Fruit fly (Drosophila melanogaster) whole organism: ENCODE results near the gene ihog.

Source experiments
- CG8478 ChIP-seq: fragments of >200 bp; optimal IDR thresholded peaks from 2 replicates; lab custom pipeline; 2018; ENCODE audit warnings: inconsistent platforms
- Dll ChIP-seq: fragments of >200 bp; optimal IDR thresholded peaks from 2 replicates; lab custom pipeline; 2017
- EcR ChIP-seq, 2 experiments: fragments of >200 bp; optimal IDR thresholded peaks; 2 replicates each; lab custom pipeline; 2017; ENCODE audit warnings: missing biosample characterization in 2 of 2, missing genetic modification characterization in 2 of 2, missing genetic modification reagents in 2 of 2
- pan ChIP-seq: fragments of >200 bp; optimal IDR thresholded peaks from 2 replicates; lab custom pipeline; 2017
- psq ChIP-seq: fragments of >200 bp; optimal IDR thresholded peaks from 2 replicates; lab custom pipeline; 2017
- usp ChIP-seq: fragments of >200 bp; optimal IDR thresholded peaks from 2 replicates; lab custom pipeline; 2017; ENCODE audit warnings: missing biosample characterization, missing genetic modification characterization, mixed read lengths

Gene ihog

DNA sequence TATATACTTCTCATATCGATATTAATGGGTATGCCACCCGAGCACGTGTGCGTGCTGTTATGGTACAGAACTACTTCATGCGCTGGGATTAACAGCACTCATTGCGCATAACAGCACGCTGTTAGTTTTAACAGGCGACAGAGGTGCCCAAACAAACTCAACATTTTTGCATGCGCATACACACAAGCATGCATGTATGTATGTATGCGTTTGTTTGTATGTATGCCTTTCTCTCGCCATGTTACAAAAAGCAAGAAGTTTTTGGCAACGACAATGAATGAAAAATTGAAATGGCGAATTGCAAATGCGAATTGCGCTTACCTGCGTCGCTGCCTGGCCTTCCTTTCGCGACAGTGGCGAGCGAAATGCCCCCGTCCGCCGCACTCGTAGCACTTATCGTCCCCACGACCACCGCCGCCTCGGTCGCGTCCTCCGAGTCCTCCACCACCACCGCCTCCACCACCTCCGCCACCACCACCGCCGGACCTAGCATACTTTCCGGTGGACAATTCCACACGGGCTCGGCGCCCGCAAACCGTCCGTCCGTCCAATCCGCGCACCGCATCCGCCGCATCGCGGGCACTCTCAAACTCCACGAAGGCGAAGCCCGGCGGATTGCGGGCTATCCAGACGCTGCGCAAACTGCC lies 29.3 kb downstream of the ihog start:
- TF ChIP-seq CG8478 (lab: Kevin White, UChicago) (no peak), EcR (GFP tag; optimal IDR thresholded peaks at IDR 0.05; lab: Kevin White, UChicago) (no peak), psq (no peak), pan (lab: Kevin White, UChicago) (no peak), usp (GFP tag; lab: Kevin White, UChicago) (no peak), Dll (lab: Kevin White, UChicago) (no peak)

DNA sequence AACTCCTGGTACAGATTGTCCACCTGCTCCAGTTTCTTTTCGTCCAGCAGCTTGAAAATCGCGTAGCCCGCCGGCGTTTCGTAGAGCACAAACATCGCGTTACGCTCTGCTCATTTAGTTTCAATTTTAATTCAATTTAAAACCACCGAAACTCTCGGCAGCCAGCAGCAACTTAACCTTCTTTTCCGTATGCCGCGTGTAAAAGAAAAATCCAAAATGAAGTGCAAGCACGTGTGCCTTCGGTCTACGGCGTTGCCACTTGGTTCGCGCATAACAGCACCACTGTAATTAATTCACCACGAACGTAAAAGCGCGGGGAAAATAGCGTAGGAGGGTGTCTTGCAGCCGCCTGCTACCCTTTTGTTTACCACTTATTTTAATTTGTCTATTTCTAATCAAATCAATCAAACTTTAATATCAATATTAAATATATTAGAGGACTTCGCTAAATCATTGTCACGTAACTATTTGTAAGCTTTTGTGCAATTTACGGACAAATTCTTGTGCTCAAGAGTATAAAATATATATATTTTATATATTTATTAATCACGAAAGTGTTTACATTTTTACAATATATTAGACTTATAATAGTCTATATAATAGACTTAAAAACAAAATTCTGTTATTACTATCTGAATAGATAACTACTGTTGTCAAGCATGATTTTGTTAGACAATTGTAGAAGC lies 29.9 kb downstream of the ihog start, which contains the start of gene nop5:
nop5 (minus strand) TSS at position 227 of the 686 bp plus-strand sequence.
- TF ChIP-seq usp (GFP tag; lab: Kevin White, UChicago) (no peak), pan (lab: Kevin White, UChicago) (peak; percentile 97), CG8478 (lab: Kevin White, UChicago) (no peak), psq (no peak)

DNA sequence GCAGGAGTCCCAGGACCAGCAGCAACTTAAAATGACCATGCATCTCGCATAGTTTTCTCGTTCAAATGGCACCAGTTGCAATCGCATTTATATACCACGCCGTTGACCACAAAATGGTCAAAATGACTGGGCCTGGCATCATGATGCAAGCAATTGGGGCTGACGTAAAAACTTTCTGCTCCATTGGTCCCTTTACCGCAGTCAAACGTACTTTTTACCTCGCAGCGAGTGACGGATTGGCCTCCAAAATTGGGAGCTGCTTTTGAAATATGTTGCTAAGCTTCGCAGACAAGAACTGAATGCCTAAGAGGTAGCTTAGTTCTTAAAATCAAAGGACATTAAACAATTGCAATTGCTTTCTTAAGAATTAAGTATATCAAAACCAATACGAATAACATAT lies 32.3 kb downstream of the ihog start, which contains the start of gene CG32829:
CG32829 (minus strand) TSS at position 101 of the 400 bp plus-strand sequence.
- TF ChIP-seq Dll (lab: Kevin White, UChicago) (no peak), CG8478 (lab: Kevin White, UChicago) (no peak), psq (no peak), usp (GFP tag; lab: Kevin White, UChicago) (no peak), EcR (GFP tag; optimal IDR thresholded peaks at IDR 0.05; lab: Kevin White, UChicago) (no peak), pan (lab: Kevin White, UChicago) (no peak)

DNA sequence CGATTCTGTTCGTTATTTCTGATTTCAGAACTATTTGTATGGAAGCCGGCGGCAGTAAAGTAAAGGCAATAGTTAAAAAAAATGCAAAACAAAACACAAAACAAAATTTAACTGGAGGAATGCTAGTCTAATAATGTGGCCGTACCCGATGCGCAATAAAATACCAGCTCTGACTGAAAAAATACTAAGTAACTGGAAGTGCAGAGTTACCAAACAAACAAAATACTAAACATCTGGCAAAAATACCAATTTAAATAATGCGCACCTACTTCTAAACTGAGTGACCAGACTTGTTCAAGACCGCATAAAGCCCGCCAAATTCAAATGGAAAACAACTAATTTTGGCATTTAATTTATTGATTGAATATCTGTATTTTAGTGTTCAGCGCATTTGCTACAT lies 34.6 kb downstream of the ihog start, which contains the start of gene Wee1:
Wee1 (minus strand) TSS at position 175 of the 400 bp plus-strand sequence.
- TF ChIP-seq EcR (GFP tag; optimal IDR thresholded peaks at IDR 0.05; lab: Kevin White, UChicago), result no peak
- no peak for TF ChIP-seq usp (GFP tag; lab: Kevin White, UChicago)
- TF ChIP-seq Dll (lab: Kevin White, UChicago), result no peak
- no peak for TF ChIP-seq psq
- no peak for TF ChIP-seq pan (lab: Kevin White, UChicago)
- TF ChIP-seq CG8478 (lab: Kevin White, UChicago), result no peak

DNA sequence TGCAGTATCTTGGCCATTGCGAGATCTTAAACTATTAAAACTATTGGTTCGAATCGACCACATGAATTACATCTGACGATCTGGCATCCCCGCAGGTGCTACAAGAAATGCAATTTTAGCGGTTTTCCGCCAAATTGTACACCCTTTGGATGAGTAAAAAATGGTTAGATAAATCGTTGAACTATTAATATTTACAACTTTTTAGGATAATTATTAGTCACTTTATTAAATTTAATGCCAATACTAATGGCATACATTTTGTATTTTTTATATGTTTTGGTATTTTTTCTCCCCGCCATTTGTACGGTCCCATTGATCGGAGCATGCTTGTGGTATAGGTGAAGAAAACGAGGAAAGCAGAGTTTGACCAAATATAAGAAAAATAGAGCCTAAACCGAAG lies 40.8 kb downstream of the ihog start, which contains the start of the genes Polr1F and Rat1:
Polr1F (minus strand) TSS at position 84 of the 400 bp plus-strand sequence.
Rat1 (plus strand) TSS at position 323 of the 400 bp plus-strand sequence.
- TF ChIP-seq Dll (lab: Kevin White, UChicago) (no peak), psq (no peak), EcR (GFP tag; optimal IDR thresholded peaks at IDR 0.05; lab: Kevin White, UChicago) (no peak), usp (GFP tag; lab: Kevin White, UChicago) (no peak), pan (lab: Kevin White, UChicago) (no peak), CG8478 (lab: Kevin White, UChicago) (no peak)
